Fruit fly (Drosophila melanogaster) ovary, adult (tissue): ENCODE data around the gene CG6048.
"Not testable (repeated sequence)": the region's sequence is repeated elsewhere in the genome, so short reads cannot be mapped to it uniquely, and the experiment has no call there.

Experiments used
- CG17801 ChIP-seq: fragments of 200-800 bp; optimal IDR thresholded peaks from 2 replicates; lab custom pipeline; 2019; ENCODE audit warnings: missing biosample characterization, mild to moderate bottlenecking, missing genetic modification characterization, moderate library complexity; ENCODE audit not compliant: partially characterized antibody

CG6048 gene

dm6 chrX:5923124-5923523 is 29.2 kb upstream of the CG6048 start:
- TF ChIP-seq CG17801 (GFP tag; lab: Kevin White, UChicago): no peak

dm6 chrX:5924378-5924777 is 28.0 kb upstream of the CG6048 start:
- TF ChIP-seq CG17801 (GFP tag; lab: Kevin White, UChicago): no peak

- TF ChIP-seq CG17801 (GFP tag; lab: Kevin White, UChicago): peak; percentile 73
Observed at dm6 chrX:5925793-5926418, 26.5 kb upstream of the CG6048 start.

dm6 chrX:5926718-5927117 is 25.6 kb upstream of the CG6048 start:
- TF ChIP-seq CG17801 (GFP tag; lab: Kevin White, UChicago): peak; percentile 47

dm6 chrX:5932345-5932995 is 19.9 kb upstream of the CG6048 start:
- TF ChIP-seq CG17801 (GFP tag; lab: Kevin White, UChicago): peak; percentile 95

- TF ChIP-seq CG17801 (GFP tag; lab: Kevin White, UChicago): peak; percentile 80
Observed at dm6 chrX:5935072-5935738, 17.2 kb upstream of the CG6048 start.

- no peak for TF ChIP-seq CG17801 (GFP tag; lab: Kevin White, UChicago)
Observed at dm6 chrX:5941824-5942223, 10.5 kb upstream of the CG6048 start.

- not testable (repeated sequence) for TF ChIP-seq CG17801 (GFP tag; lab: Kevin White, UChicago)
Observed at dm6 chrX:5942306-5942705, 10.1 kb upstream of the CG6048 start, which contains the start of gene CG12728. Gene CG12728, plus strand, starts transcription at chrX:5942606.

- not testable (repeated sequence) for TF ChIP-seq CG17801 (GFP tag; lab: Kevin White, UChicago)
Observed at dm6 chrX:5945052-5945830, 7.1 kb upstream of the CG6048 start, which contains the start of gene CG32756. Gene CG32756, plus strand, starts transcription at chrX:5945682.

- TF ChIP-seq CG17801 (GFP tag; lab: Kevin White, UChicago): no peak
Observed at dm6 chrX:5947870-5948498, 4.4 kb upstream of the CG6048 start, which contains the start of gene CG6041. Gene CG6041, plus strand, starts transcription at chrX:5948160.

dm6 chrX:5949951-5950350 is 2.4 kb upstream of the CG6048 start, which contains the start of gene CG32755:
Gene CG32755, plus strand, starts transcription at chrX:5950251.
- no peak for TF ChIP-seq CG17801 (GFP tag; lab: Kevin White, UChicago)

dm6 chrX:5955207-5955679 is 2.9 kb downstream of the CG6048 start, which contains the start of gene CG6067:
Gene CG6067, plus strand, starts transcription at chrX:5955629.
- TF ChIP-seq CG17801 (GFP tag; lab: Kevin White, UChicago): no peak

- TF ChIP-seq CG17801 (GFP tag; lab: Kevin White, UChicago): no peak
Observed at dm6 chrX:5956646-5957441, 4.5 kb downstream of the CG6048 start.
